Worm (Caenorhabditis elegans) whole organism, L4 larva: Measurements from ENCODE around the gene let-99.

Experiments
- Y75B8A.6 ChIP-seq: fragments of 200-800 bp; sonication (Bioruptor generic); IDR thresholded peaks from 2 replicates; pipeline ENCODE4 v1.3.6; 2022; ENCODE audit warnings: missing genetic modification reagents, missing genetic modification characterization, missing compliant biosample characterization
- aha-1 ChIP-seq: fragments of 150-350 bp; peaks from one replicate; lab custom pipeline; 2014; ENCODE audit warnings: missing biosample characterization, missing genetic modification characterization
- attf-4 ChIP-seq: sonication (generic microtip); optimal IDR thresholded peaks from 3 replicates; lab custom pipeline; 2017; ENCODE audit warnings: missing biosample characterization, missing genetic modification characterization
- ceh-44 ChIP-seq: fragments of 200-800 bp; sonication (Bioruptor generic); IDR thresholded peaks from 2 replicates; pipeline ENCODE4 v1.3.6; 2022; ENCODE audit warnings: missing genetic modification reagents, missing genetic modification characterization, missing compliant biosample characterization
- daf-16 ChIP-seq, 3 experiments: sonication (generic microtip); optimal IDR thresholded peaks; 2 replicates each; lab custom pipeline; 2016 to 2017; ENCODE audit warnings: missing genetic modification characterization in 3 of 3, missing genetic modification reagents in 3 of 3, mild to moderate bottlenecking in 2 of 3, missing compliant biosample characterization in 2 of 3, missing biosample characterization in 1 of 3, moderate library complexity in 1 of 3
- dve-1 ChIP-seq: sonication (generic microtip); optimal IDR thresholded peaks from 2 replicates; lab custom pipeline; 2017; ENCODE audit warnings: antibody characterized with exemption, mild to moderate bottlenecking, missing genetic modification characterization, missing compliant biosample characterization; ENCODE audit not compliant: insufficient read depth
- egl-43 ChIP-seq: fragments of 200-800 bp; sonication (Bioruptor generic); IDR thresholded peaks from 2 replicates; pipeline ENCODE4 v1.3.6; 2022; ENCODE audit warnings: missing genetic modification reagents, missing genetic modification characterization, missing compliant biosample characterization
- hlh-11 ChIP-seq: fragments of 200-800 bp; sonication (Bioruptor generic); optimal IDR thresholded peaks from 2 replicates; lab custom pipeline; 2018; ENCODE audit warnings: mild to moderate bottlenecking, missing genetic modification characterization, missing compliant biosample characterization
- hmg-1.1 ChIP-seq: fragments of 200-800 bp; sonication (Bioruptor generic); IDR thresholded peaks from 2 replicates; pipeline ENCODE4 v1.3.6; 2022; ENCODE audit warnings: missing genetic modification reagents, missing genetic modification characterization, missing compliant biosample characterization
- lin-38 ChIP-seq: fragments of 200-800 bp; sonication (Bioruptor generic); IDR thresholded peaks from 2 replicates; pipeline ENCODE4 v1.3.6; 2022; ENCODE audit warnings: missing genetic modification reagents, missing genetic modification characterization, missing compliant biosample characterization
- mep-1 ChIP-seq: fragments of 150-350 bp; sonication (generic microtip); optimal IDR thresholded peaks from 3 replicates; lab custom pipeline; 2014; ENCODE audit warnings: missing biosample characterization, missing genetic modification characterization
- nhr-10 ChIP-seq: fragments of 150-350 bp; optimal IDR thresholded peaks from 2 replicates; lab custom pipeline; 2014; ENCODE audit warnings: missing biosample characterization, missing genetic modification characterization
- nhr-25 ChIP-seq: sonication (generic microtip); optimal IDR thresholded peaks from 2 replicates; lab custom pipeline; 2017; ENCODE audit warnings: missing genetic modification characterization, mild to moderate bottlenecking, missing compliant biosample characterization, antibody characterized with exemption, moderate library complexity, borderline replicate concordance; ENCODE audit not compliant: insufficient read depth
- nhr-48 ChIP-seq: sonication (generic microtip); optimal IDR thresholded peaks from 2 replicates; lab custom pipeline; 2016; ENCODE audit warnings: mild to moderate bottlenecking, missing genetic modification characterization, missing compliant biosample characterization
- nhr-6 ChIP-seq: fragments of 150-350 bp; optimal IDR thresholded peaks from 2 replicates; lab custom pipeline; 2014; ENCODE audit warnings: missing biosample characterization, missing genetic modification characterization
- set-16 ChIP-seq: fragments of 200-800 bp; sonication (Bioruptor generic); IDR thresholded peaks from 2 replicates; pipeline ENCODE4 v1.3.6; 2022; ENCODE audit warnings: missing genetic modification reagents, missing genetic modification characterization, missing compliant biosample characterization
- snpc-1.2 ChIP-seq: fragments of 200-800 bp; sonication (Bioruptor generic); IDR thresholded peaks from 2 replicates; pipeline ENCODE4 v1.3.6; 2022; ENCODE audit warnings: missing genetic modification reagents, missing genetic modification characterization, missing compliant biosample characterization
- tra-1 ChIP-seq: fragments of 200-800 bp; sonication (Bioruptor generic); IDR thresholded peaks from 2 replicates; pipeline ENCODE4 v1.3.6; 2022; ENCODE audit warnings: missing genetic modification reagents, missing genetic modification characterization, missing compliant biosample characterization
- unc-62 ChIP-seq, 3 experiments: fragments of 150-350 bp in 1 of 3; sonication (generic microtip); optimal IDR thresholded peaks in 2 of 3; peaks in 1 of 3; 1 replicate in 1 of 3; 2 replicates in 2 of 3; lab custom pipeline; 2014 to 2017; ENCODE audit warnings: missing biosample characterization in 3 of 3, missing genetic modification characterization in 3 of 3, missing genetic modification reagents in 3 of 3, missing genotype in 1 of 3
- zip-2 ChIP-seq: fragments of 150-350 bp; optimal IDR thresholded peaks from 2 replicates; lab custom pipeline; 2014; ENCODE audit warnings: missing biosample characterization, missing genetic modification characterization

Gene let-99

DNA sequence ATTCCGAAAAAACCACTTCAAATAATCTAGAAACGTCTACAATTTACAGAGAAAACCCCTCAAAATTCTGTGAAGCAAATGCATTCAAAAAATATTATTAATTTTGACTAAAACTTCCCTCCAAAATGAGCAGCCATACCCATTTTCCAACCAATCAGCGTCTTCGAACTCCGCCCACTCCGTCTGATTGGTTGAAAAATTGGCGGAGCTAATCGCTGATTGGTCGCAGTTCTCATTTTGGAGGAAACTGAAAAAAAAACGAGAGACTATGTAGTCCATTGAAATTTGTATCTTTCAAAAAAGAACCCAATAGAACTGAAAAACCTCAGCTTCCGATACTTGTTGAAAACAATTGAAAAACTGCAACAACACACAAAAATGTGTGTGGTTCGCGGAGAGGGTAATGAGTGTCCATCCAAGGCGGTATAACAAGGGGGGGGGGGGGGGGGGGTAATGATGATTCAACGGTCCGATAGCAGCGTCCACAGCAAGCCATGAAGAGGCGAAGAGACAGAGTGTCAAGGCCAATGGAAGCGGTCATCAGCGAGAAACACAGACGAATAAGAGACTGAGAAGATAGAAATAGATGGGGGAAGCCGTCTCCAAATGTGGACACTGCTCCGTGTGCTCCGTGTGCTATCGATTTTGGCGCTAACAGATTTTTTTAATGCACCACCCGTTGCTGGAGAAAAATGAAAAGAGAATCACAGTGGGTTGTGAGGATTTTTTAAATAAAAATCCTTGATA is 49.5 kb downstream of the let-99 start:
- TF ChIP-seq set-16 (GFP tag; lab: Robert Waterston, UW) (peak; percentile 31; the same call in 1 of the 2 replicates), nhr-10 (tag; lab: Kevin White, UChicago) (no peak), ceh-44 (no peak), tra-1 (GFP tag; lab: Robert Waterston, UW) (no peak), nhr-48 (tag; lab: Kevin White, UChicago) (no peak), egl-43 (no peak), mep-1 (tag; lab: Kevin White, UChicago) (peak; percentile 5), nhr-6 (tag; lab: Kevin White, UChicago) (peak; percentile 9), Y75B8A.6 (GFP tag; lab: Robert Waterston, UW) (no peak), attf-4 (no peak), hlh-11 (tag; lab: Kevin White, UChicago) (peak; percentile 4), zip-2 (tag; lab: Kevin White, UChicago) (no peak), snpc-1.2 (no peak)

DNA sequence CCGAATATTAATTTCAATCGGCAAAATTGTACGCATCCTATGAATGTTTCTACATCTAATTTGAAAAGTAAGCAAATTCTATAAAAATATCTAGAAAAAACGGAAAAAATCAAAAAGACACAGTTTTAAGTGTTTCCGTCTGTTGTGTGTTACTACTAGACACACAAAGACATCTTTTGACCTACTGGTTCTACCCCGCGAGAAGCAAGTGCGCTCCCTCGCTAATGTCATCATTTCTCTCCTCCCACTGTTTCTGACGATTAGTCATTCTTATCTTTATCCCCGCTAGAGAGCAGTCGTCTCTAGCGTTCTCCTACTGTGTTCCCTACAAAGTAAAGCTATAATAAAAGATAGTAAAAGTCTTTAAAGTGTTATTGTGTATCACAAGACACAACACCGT is 50.3 kb downstream of the let-99 start:
- TF ChIP-seq nhr-25 (tag; lab: Kevin White, UChicago): no peak
- TF ChIP-seq aha-1: peak; percentile 14
- TF ChIP-seq unc-62 (GFP tag; optimal IDR thresholded peaks at IDR 0.05 in 1 of 2; lab: Kevin White, UChicago): no peak
- TF ChIP-seq unc-62 (tag; optimal IDR thresholded peaks at IDR 0.05; lab: Kevin White, UChicago): no peak
- TF ChIP-seq mep-1 (tag; lab: Kevin White, UChicago): no peak
- peak; percentile 54 for TF ChIP-seq lin-38
- no peak for TF ChIP-seq set-16 (GFP tag; lab: Robert Waterston, UW)

DNA sequence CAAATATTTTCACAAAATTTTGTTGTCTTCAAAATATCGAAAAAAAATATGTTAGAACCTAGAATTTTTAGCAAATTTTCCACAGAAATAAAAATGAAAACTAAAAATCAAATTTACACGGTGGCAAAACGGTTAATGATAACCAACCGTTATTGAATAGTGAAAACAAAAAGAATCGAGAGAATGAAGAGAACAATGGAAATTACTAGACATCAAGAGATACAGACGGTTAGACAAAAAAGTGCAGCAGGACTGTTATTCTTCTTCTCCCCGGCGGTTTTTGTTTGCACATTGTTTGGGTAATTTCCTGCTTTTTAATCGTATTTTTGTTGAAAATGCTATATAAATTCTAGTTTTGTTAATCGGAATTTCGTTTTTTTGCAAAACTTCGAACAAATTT is 51.2 kb downstream of the let-99 start:
- no peak for TF ChIP-seq daf-16 (GFP tag; optimal IDR thresholded peaks at IDR 0.05; lab: Kevin White, UChicago)
- peak; percentile 42 for TF ChIP-seq daf-16 (tag; optimal IDR thresholded peaks at IDR 0.05; lab: Kevin White, UChicago)
- no peak for TF ChIP-seq hmg-1.1 (GFP tag; lab: Robert Waterston, UW)
- peak; percentile 22 for TF ChIP-seq dve-1 (tag; lab: Kevin White, UChicago)
